Worm (Caenorhabditis elegans) whole organism, late embryonic: ENCODE measurements around the gene F26F4.12.

ENCODE experiments used
- lin-11 ChIP-seq: fragments of 200-800 bp; sonication (Bioruptor generic); optimal IDR thresholded peaks from 2 replicates; lab custom pipeline; 2018; ENCODE audit warnings: mild to moderate bottlenecking, missing genetic modification characterization, missing compliant biosample characterization
- pag-3 ChIP-seq: sonication (generic microtip); optimal IDR thresholded peaks from 2 replicates; lab custom pipeline; 2016; ENCODE audit warnings: missing compliant biosample characterization, missing genetic modification characterization, borderline replicate concordance

DNA sequence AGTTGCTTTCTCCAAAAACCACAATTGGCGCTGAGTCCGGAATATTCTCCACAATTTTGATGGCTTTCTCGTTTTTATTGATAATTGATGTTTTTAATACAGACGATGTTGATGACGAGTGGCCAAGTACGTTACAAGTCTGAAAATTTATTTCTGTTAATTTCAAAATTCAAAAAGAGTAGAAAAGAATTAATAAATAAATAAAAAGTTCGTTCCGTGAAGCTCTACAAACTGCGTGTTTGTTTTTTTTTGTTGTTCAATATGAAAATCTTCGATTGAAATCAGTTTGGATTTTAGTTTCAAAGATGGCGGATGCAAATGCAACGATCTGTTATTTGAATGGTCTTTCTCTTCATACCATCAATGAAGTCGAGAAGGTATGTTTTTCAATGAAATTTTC, 1.1 kb upstream of the F26F4.12 start, which contains the start of gene F26F4.2:
- TF ChIP-seq pag-3 (tag; lab: Kevin White, UChicago) (no peak), lin-11 (tag; lab: Kevin White, UChicago) (no peak)
